Worm (Caenorhabditis elegans) whole organism, L4/young adult: Measurements from ENCODE around the gene T05C7.4.
"Not testable (repeated sequence)": the region's sequence is repeated elsewhere in the genome, so short reads cannot be mapped to it uniquely, and the experiment has no call there.

Experiments
- W03F9.2 ChIP-seq: fragments of 150-350 bp; optimal IDR thresholded peaks from 2 replicates; lab custom pipeline; 2014; ENCODE audit warnings: missing biosample characterization, missing genetic modification characterization
- dao-5 ChIP-seq: sonication (generic microtip); optimal IDR thresholded peaks from 2 replicates; lab custom pipeline; 2016; ENCODE audit warnings: missing genotype, missing genetic modification characterization, moderate library complexity, missing compliant biosample characterization
- him-1 ChIP-seq: sonication (generic microtip); optimal IDR thresholded peaks from 2 replicates; lab custom pipeline; 2016; ENCODE audit warnings: missing genotype, missing genetic modification reagents, missing genetic modification characterization, missing compliant biosample characterization

The T05C7.4 gene

DNA sequence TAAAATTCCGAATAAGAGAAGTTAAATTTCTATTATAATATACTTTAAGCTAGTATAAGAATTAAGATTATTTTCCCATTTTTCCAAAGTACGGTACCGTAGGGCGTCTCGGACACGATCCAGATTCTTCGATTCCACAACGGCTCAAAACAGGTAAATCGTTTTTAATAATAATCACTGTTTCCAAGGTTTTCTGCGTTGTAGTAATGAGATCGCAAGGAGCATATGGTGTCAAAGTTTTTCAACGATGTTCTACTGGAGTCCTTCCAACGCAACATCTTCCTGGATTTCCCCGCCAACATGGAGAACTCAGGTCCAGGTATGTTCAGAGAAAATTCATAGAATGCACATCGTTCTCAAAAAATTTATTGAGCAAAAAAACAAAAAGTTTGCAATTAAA, 8.0 kb upstream of the T05C7.4 start, which contains the start of gene T05C7.7:
TSS of gene T05C7.7 (plus strand) at position 301 of the 400 bp plus-strand sequence.
- TF ChIP-seq W03F9.2, him-1, dao-5 (tag; lab: Kevin White, UChicago): not testable (repeated sequence)

DNA sequence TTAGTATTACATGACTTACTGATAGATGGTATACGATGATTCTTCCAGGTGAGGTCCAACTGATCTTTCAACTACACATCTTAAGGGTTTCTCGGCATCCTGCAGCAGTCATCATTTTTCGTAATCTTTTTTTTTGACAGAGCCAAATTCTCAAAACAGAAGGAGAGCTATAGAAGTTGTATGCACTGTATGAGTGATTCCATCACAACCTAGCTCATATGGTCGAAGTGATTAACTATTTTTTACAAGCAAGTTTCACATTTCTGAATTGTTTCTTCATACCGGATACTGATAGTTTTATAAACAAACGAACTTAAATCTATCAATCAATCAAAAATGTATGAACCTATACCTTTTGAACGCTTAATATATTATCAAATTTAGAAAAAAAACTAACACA, 5.4 kb upstream of the T05C7.4 start, which contains the start of gene T05C7.5:
TSS of gene T05C7.5 (minus strand) at position 101 of the 400 bp plus-strand sequence.
- TF ChIP-seq dao-5 (tag; lab: Kevin White, UChicago) = no peak
- no peak for TF ChIP-seq him-1 (tag; lab: Kevin White, UChicago)
- TF ChIP-seq W03F9.2 (tag; lab: Kevin White, UChicago) = no peak

DNA sequence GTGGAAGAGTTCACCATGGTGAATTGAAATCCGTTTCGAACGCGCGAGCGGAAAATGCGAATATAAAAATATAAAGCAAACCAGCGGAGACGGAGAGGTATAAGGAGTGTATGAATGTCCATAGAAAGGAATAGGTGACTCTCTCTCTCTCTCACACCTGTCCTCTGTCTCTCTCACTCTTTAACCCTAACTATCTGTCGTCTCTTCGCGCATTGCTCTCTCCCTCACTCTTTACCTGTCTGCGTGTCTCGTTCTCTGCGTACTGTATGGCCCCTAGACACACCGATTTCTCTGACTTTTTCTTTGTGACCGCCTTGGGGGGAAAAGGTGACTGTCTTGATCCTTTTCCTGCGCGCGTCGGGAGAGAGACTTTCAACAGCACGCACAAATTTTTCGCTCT, 2.2 kb downstream of the T05C7.4 start:
- TF ChIP-seq him-1 (tag; lab: Kevin White, UChicago) (no peak), dao-5 (tag; lab: Kevin White, UChicago) (no peak), W03F9.2 (tag; lab: Kevin White, UChicago) (no peak)

DNA sequence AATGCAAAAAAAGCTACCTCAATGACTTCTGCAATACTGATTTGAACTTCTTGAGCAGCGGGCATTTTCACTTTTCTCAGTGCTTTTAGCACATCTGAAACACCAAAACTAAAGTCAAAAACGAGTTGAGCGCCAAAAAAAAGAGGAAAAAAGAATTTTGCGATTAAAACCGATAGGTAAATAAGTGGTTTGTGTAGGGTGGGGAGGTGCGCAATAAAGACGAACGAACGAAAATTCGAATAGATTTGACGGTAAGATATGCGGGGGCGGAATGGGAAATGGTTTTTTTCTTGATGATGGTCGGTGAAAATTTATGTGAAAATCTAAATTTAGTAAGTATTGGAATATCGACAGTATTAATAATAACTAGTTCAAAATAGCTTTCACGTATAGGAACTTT, 4.7 kb downstream of the T05C7.4 start, which contains the start of gene frm-5.1:
TSS of gene frm-5.1 (minus strand) at position 101 of the 400 bp plus-strand sequence.
- no peak for TF ChIP-seq dao-5 (tag; lab: Kevin White, UChicago)
- no peak for TF ChIP-seq him-1 (tag; lab: Kevin White, UChicago)
- no peak for TF ChIP-seq W03F9.2 (tag; lab: Kevin White, UChicago)
